Worm (Caenorhabditis elegans): ENCODE results near the gene cbp-1.

ce11 chrIII:9817894-9818293, 51.6 kb downstream of the cbp-1 start:
- TF ChIP-seq pqm-1 (tag; optimal IDR thresholded peaks at IDR 0.05) (no peak), jun-1 (tag; optimal IDR thresholded peaks at IDR 0.05) (no peak), nhr-11 (tag; optimal IDR thresholded peaks at IDR 0.05) (no peak)

Data from whole organism, L3 larva.